Worm (Caenorhabditis elegans) whole organism, L3 larva: Measurements from ENCODE around the gene srz-20.

ENCODE experiments used
- nfya-1 ChIP-seq: sonication (generic microtip); optimal IDR thresholded peaks from 2 replicates; lab custom pipeline; 2017; ENCODE audit warnings: missing genetic modification characterization, mild to moderate bottlenecking, missing compliant biosample characterization, antibody characterized with exemption, moderate library complexity; ENCODE audit not compliant: insufficient read depth
- nhr-12 ChIP-seq: fragments of 150-350 bp; optimal IDR thresholded peaks from 2 replicates; lab custom pipeline; 2014; ENCODE audit warnings: missing biosample characterization, missing genetic modification characterization
- nhr-23 ChIP-seq: fragments of 150-350 bp; optimal IDR thresholded peaks from 2 replicates; lab custom pipeline; 2014; ENCODE audit warnings: missing biosample characterization, missing genetic modification reagents, missing genetic modification characterization
- nhr-237 ChIP-seq: fragments of 150-350 bp; optimal IDR thresholded peaks from 2 replicates; lab custom pipeline; 2014; ENCODE audit warnings: missing biosample characterization, missing genetic modification characterization
- nhr-25 ChIP-seq: sonication (generic microtip); optimal IDR thresholded peaks from 2 replicates; lab custom pipeline; 2017; ENCODE audit warnings: missing biosample characterization, missing genetic modification characterization
- nhr-67 ChIP-seq: fragments of 150-350 bp; optimal IDR thresholded peaks from 2 replicates; lab custom pipeline; 2014; ENCODE audit warnings: missing biosample characterization, missing genetic modification characterization
- pqm-1 ChIP-seq: fragments of 150-350 bp; optimal IDR thresholded peaks from 2 replicates; lab custom pipeline; 2017; ENCODE audit warnings: missing biosample characterization, missing genetic modification characterization, inconsistent platforms
- snpc-4 ChIP-seq: fragments of 150-350 bp; optimal IDR thresholded peaks from 2 replicates; lab custom pipeline; 2014; ENCODE audit warnings: missing biosample characterization, missing genetic modification characterization
- unc-62 ChIP-seq: fragments of 150-350 bp; sonication (generic microtip); optimal IDR thresholded peaks from 4 replicates; lab custom pipeline; 2014; ENCODE audit warnings: missing biosample characterization, missing genetic modification reagents, missing genetic modification characterization

DNA sequence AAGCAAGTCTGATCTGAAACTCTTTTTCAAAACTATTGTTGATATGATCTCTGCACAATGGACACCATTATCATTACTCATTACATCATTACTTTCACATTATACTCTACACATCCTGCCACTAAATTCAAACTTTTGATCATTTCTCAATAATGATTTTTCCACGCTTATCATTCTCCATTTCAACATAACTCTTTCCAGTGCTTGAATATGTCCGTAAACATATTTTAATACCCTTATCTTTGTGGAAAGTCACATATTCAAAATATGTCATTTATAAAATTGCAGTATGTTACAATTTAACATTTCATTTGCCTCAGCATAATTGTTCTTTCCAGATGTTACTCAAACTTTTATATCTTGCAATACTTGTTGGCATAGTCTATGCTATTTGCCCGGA lies 45.0 kb downstream of the srz-20 start, which contains the start of gene clec-75:
- peak; percentile 42 for TF ChIP-seq pqm-1 (tag; lab: Kevin White, UChicago)
- TF ChIP-seq snpc-4 (tag; lab: Kevin White, UChicago), result no peak
- no peak for TF ChIP-seq unc-62 (GFP tag; lab: Kevin White, UChicago)
- TF ChIP-seq nhr-25 (tag; lab: Kevin White, UChicago), result no peak
- no peak for TF ChIP-seq nhr-67 (tag; lab: Kevin White, UChicago)
- TF ChIP-seq nhr-237 (tag; lab: Kevin White, UChicago), result no peak
- TF ChIP-seq nhr-23, result no peak
- no peak for TF ChIP-seq nhr-12 (tag; lab: Kevin White, UChicago)
- no peak for TF ChIP-seq nfya-1 (tag; lab: Kevin White, UChicago)
